In genomic region chr3L:7855778-7856625, dm6 we compare ENCODE assay signal across 1 fruit fly cellular context.
TF ChIP-seq lines count a peak whose summit lies in the region.

No protein-coding gene starts in this region.

TF ChIP-seq in whole organism, embryonic, 481 proteins besides CTCF, POLR2A, EP300 and RAD21 (continued from another document):
- TF ChIP-seq Meics (GFP tag; optimal IDR thresholded peaks at IDR 0.05; lab: Kevin White, UChicago) = peak; percentile 95
- TF ChIP-seq cwo (GFP tag; optimal IDR thresholded peaks at IDR 0.05; lab: Kevin White, UChicago) = peak; percentile 30
- TF ChIP-seq CG17328 (GFP tag; IDR thresholded peaks at IDR 0.05; lab: Robert Waterston, UW) = peak; percentile 51; the same call in 1 of the 2 replicates
- TF ChIP-seq twi (tag; optimal IDR thresholded peaks at IDR 0.05; lab: Kevin White, UChicago) = peak; percentile 18
- TF ChIP-seq CG18011 (GFP tag; optimal IDR thresholded peaks at IDR 0.05; lab: Kevin White, UChicago) = peak; percentile 27
- peak; percentile 86 for TF ChIP-seq Dbx (GFP tag; IDR thresholded peaks at IDR 0.05; lab: Robert Waterston, UW)
- peak; percentile 53 for TF ChIP-seq tap (tag; optimal IDR thresholded peaks at IDR 0.05; lab: Kevin White, UChicago)
- TF ChIP-seq CG2120 (GFP tag; optimal IDR thresholded peaks at IDR 0.05; lab: Kevin White, UChicago) = peak; percentile 82
- TF ChIP-seq schlank (tag; optimal IDR thresholded peaks at IDR 0.05; lab: Kevin White, UChicago) = no peak
- TF ChIP-seq da (GFP tag; optimal IDR thresholded peaks at IDR 0.05; lab: Kevin White, UChicago) = no peak
- TF ChIP-seq Scr (GFP tag; IDR thresholded peaks at IDR 0.05; lab: Robert Waterston, UW; ENCODE audit: partially characterized antibody) = no peak
- peak; percentile 56 for TF ChIP-seq nom (GFP tag; optimal IDR thresholded peaks at IDR 0.05; lab: Kevin White, UChicago)
- TF ChIP-seq mirr (GFP tag; optimal IDR thresholded peaks at IDR 0.05; lab: Kevin White, UChicago) = peak; percentile 94
- 0 out of 2 replicates have a peak, but pooled peaks have one; percentile 35 for TF ChIP-seq danr (GFP tag; IDR thresholded peaks at IDR 0.05; lab: Robert Waterston, UW)
- TF ChIP-seq CG6813 (GFP tag; optimal IDR thresholded peaks at IDR 0.05; lab: Kevin White, UChicago) = peak; percentile 52
- TF ChIP-seq HHEX (GFP tag; optimal IDR thresholded peaks at IDR 0.05; lab: Kevin White, UChicago) = peak; percentile 82
- TF ChIP-seq B-H1 (GFP tag; IDR thresholded peaks at IDR 0.05; lab: Robert Waterston, UW) = peak; percentile 71
- TF ChIP-seq HmgD (GFP tag; optimal IDR thresholded peaks at IDR 0.05; lab: Kevin White, UChicago) = no peak
- TF ChIP-seq CG18262 (tag; optimal IDR thresholded peaks at IDR 0.05; lab: Kevin White, UChicago) = peak; percentile 73
- TF ChIP-seq Asciz (GFP tag; optimal IDR thresholded peaks at IDR 0.05; lab: Kevin White, UChicago) = peak; percentile 81
- TF ChIP-seq CG1832 (GFP tag; optimal IDR thresholded peaks at IDR 0.05; lab: Kevin White, UChicago) = no peak
- TF ChIP-seq CG4424 (GFP tag; optimal IDR thresholded peaks at IDR 0.05; lab: Kevin White, UChicago) = peak; percentile 87
- TF ChIP-seq CG11504 (tag; optimal IDR thresholded peaks at IDR 0.05; lab: Kevin White, UChicago) = peak; percentile 90
- TF ChIP-seq jing (GFP tag; optimal IDR thresholded peaks at IDR 0.05; lab: Kevin White, UChicago) = no peak
- peak; percentile 81 for TF ChIP-seq CG9215 (GFP tag; IDR thresholded peaks at IDR 0.05; lab: Robert Waterston, UW)
- TF ChIP-seq CG15514 (GFP tag; optimal IDR thresholded peaks at IDR 0.05; lab: Kevin White, UChicago) = peak; percentile 52
- peak; percentile 71; the same call in 1 of the 2 replicates for TF ChIP-seq CG31441 (GFP tag; IDR thresholded peaks at IDR 0.05; lab: Robert Waterston, UW)
- TF ChIP-seq Pdp1 (GFP tag; optimal IDR thresholded peaks at IDR 0.05; lab: Kevin White, UChicago) = peak in 1 of 2 experiments; percentile 99
- peak; percentile 54 for TF ChIP-seq Six4 (GFP tag; optimal IDR thresholded peaks at IDR 0.05; lab: Kevin White, UChicago)
- TF ChIP-seq CG3995 (GFP tag; optimal IDR thresholded peaks at IDR 0.05; lab: Kevin White, UChicago) = peak; percentile 7
- peak; percentile 89 for TF ChIP-seq fd3F (GFP tag; optimal IDR thresholded peaks at IDR 0.05; lab: Kevin White, UChicago)
- TF ChIP-seq CG8924 (tag; optimal IDR thresholded peaks at IDR 0.05; lab: Kevin White, UChicago) = peak; percentile 79
- peak; percentile 83 for TF ChIP-seq CG9727 (GFP tag; optimal IDR thresholded peaks at IDR 0.05; lab: Kevin White, UChicago)
- no peak for TF ChIP-seq tna (GFP tag; IDR thresholded peaks at IDR 0.05; lab: Robert Waterston, UW; ENCODE audit: partially characterized antibody)
- TF ChIP-seq CG12155 (GFP tag; optimal IDR thresholded peaks at IDR 0.05; lab: Kevin White, UChicago) = peak; percentile 77
- TF ChIP-seq CG12659 (GFP tag; optimal IDR thresholded peaks at IDR 0.05; lab: Kevin White, UChicago) = peak; percentile 95
- TF ChIP-seq CG17385 (GFP tag; optimal IDR thresholded peaks at IDR 0.05; lab: Kevin White, UChicago) = peak; percentile 86
- peak; percentile 43; the same call in 1 of the 3 replicates for TF ChIP-seq CG7357 (GFP tag; IDR thresholded peaks at IDR 0.05; lab: Robert Waterston, UW)
- TF ChIP-seq otp (GFP tag; IDR thresholded peaks at IDR 0.05; lab: Robert Waterston, UW) = no peak
- peak; percentile 54; the same call in 2 of the 3 replicates for TF ChIP-seq jigr1 (GFP tag; IDR thresholded peaks at IDR 0.05; lab: Robert Waterston, UW)
- TF ChIP-seq wor (GFP tag; IDR thresholded peaks at IDR 0.05; lab: Robert Waterston, UW) = peak; percentile 60
- TF ChIP-seq repo (GFP tag; optimal IDR thresholded peaks at IDR 0.05; lab: Kevin White, UChicago) = no peak
- no peak for TF ChIP-seq lov (optimal IDR thresholded peaks at IDR 0.05; lab: Kevin White, UChicago)
- no peak for TF ChIP-seq lov (GFP tag; IDR thresholded peaks at IDR 0.05; lab: Robert Waterston, UW)
- 0 out of 2 replicates have a peak, but pooled peaks have one; percentile 28 for TF ChIP-seq sob (GFP tag; IDR thresholded peaks at IDR 0.05; lab: Robert Waterston, UW)
- TF ChIP-seq Hand (GFP tag; optimal IDR thresholded peaks at IDR 0.05; lab: Kevin White, UChicago) = peak; percentile 34
- TF ChIP-seq Dip3 (GFP tag; optimal IDR thresholded peaks at IDR 0.05; lab: Kevin White, UChicago) = peak; percentile 42
- no peak for TF ChIP-seq Sry-δ (GFP tag; optimal IDR thresholded peaks at IDR 0.05; lab: Kevin White, UChicago)
- TF ChIP-seq ATbp (GFP tag; optimal IDR thresholded peaks at IDR 0.05; lab: Kevin White, UChicago) = peak; percentile 24
- TF ChIP-seq Xbp1 (GFP tag; optimal IDR thresholded peaks at IDR 0.05; lab: Kevin White, UChicago) = peak; percentile 84
- no peak for TF ChIP-seq hkb (optimal IDR thresholded peaks at IDR 0.05; lab: Kevin White, UChicago)
- TF ChIP-seq hkb (GFP tag; IDR thresholded peaks at IDR 0.05; lab: Robert Waterston, UW) = peak; percentile 44
- peak; percentile 40 for TF ChIP-seq CG13287 (GFP tag; IDR thresholded peaks at IDR 0.05; lab: Robert Waterston, UW; ENCODE audit: partially characterized antibody)
- TF ChIP-seq CG13424 (tag; optimal IDR thresholded peaks at IDR 0.05; lab: Kevin White, UChicago) = peak; percentile 89
- no peak for TF ChIP-seq lbe (GFP tag; optimal IDR thresholded peaks at IDR 0.05; lab: Kevin White, UChicago)
- peak; percentile 17 for TF ChIP-seq Bdp1 (GFP tag; optimal IDR thresholded peaks at IDR 0.05; lab: Kevin White, UChicago)
- peak; percentile 38 for TF ChIP-seq CG12769 (tag; optimal IDR thresholded peaks at IDR 0.05; lab: Kevin White, UChicago)
- no peak for TF ChIP-seq Camta (GFP tag; optimal IDR thresholded peaks at IDR 0.05; lab: Kevin White, UChicago)
- peak; percentile 80 for TF ChIP-seq CG6683 (GFP tag; optimal IDR thresholded peaks at IDR 0.05; lab: Kevin White, UChicago)
- peak; percentile 77 for TF ChIP-seq CG7372 (GFP tag; IDR thresholded peaks at IDR 0.05; lab: Robert Waterston, UW)
- TF ChIP-seq tx (GFP tag; optimal IDR thresholded peaks at IDR 0.05; lab: Kevin White, UChicago) = no peak
- TF ChIP-seq prd (optimal IDR thresholded peaks at IDR 0.05; lab: Kevin White, UChicago) = no peak
- TF ChIP-seq prd (GFP tag; IDR thresholded peaks at IDR 0.05; lab: Robert Waterston, UW) = peak; percentile 77; the same call in 2 of the 3 replicates
- no peak for TF ChIP-seq CG12236 (GFP tag; optimal IDR thresholded peaks at IDR 0.05; lab: Kevin White, UChicago)
- peak; percentile 76 for TF ChIP-seq D19B (GFP tag; optimal IDR thresholded peaks at IDR 0.05; lab: Kevin White, UChicago)
- TF ChIP-seq CG3838 (GFP tag; optimal IDR thresholded peaks at IDR 0.05; lab: Kevin White, UChicago) = peak; percentile 12
- no peak for TF ChIP-seq CG16863 (GFP tag; optimal IDR thresholded peaks at IDR 0.05; lab: Kevin White, UChicago)
- TF ChIP-seq CG3065 (GFP tag; optimal IDR thresholded peaks at IDR 0.05; lab: Kevin White, UChicago) = peak; percentile 14
- TF ChIP-seq kah (GFP tag; optimal IDR thresholded peaks at IDR 0.05; lab: Kevin White, UChicago) = peak; percentile 26
- TF ChIP-seq CG13624 (GFP tag; optimal IDR thresholded peaks at IDR 0.05; lab: Kevin White, UChicago) = peak; percentile 3
- TF ChIP-seq pan (optimal IDR thresholded peaks at IDR 0.05; lab: Kevin White, UChicago) = no peak
- peak in 1 of 2 experiments; percentile 82 for TF ChIP-seq pan (GFP tag; optimal IDR thresholded peaks at IDR 0.05 in 1 of 2, IDR thresholded peaks at IDR 0.05 in 1 of 2)
- TF ChIP-seq CG15269 (tag; optimal IDR thresholded peaks at IDR 0.05; lab: Kevin White, UChicago) = peak; percentile 94
- no peak for TF ChIP-seq pros (GFP tag; optimal IDR thresholded peaks at IDR 0.05; lab: Kevin White, UChicago)
- peak; percentile 74 for TF ChIP-seq CG14710 (tag; optimal IDR thresholded peaks at IDR 0.05; lab: Kevin White, UChicago)
- TF ChIP-seq dpn (GFP tag; optimal IDR thresholded peaks at IDR 0.05; lab: Kevin White, UChicago) = peak in 1 of 2 experiments; percentile 71
- peak; percentile 85 for TF ChIP-seq CG13296 (GFP tag; optimal IDR thresholded peaks at IDR 0.05; lab: Kevin White, UChicago)
- peak; percentile 12 for TF ChIP-seq Nf-YC (tag; optimal IDR thresholded peaks at IDR 0.05; lab: Kevin White, UChicago)
- TF ChIP-seq lola (GFP tag; optimal IDR thresholded peaks at IDR 0.05; lab: Kevin White, UChicago) = peak in 1 of 3 experiments; percentile 67
- no peak for TF ChIP-seq pb (GFP tag; optimal IDR thresholded peaks at IDR 0.05; lab: Kevin White, UChicago)
- peak; percentile 73 for TF ChIP-seq CG6654 (GFP tag; optimal IDR thresholded peaks at IDR 0.05; lab: Kevin White, UChicago)
- peak; percentile 70 for TF ChIP-seq H2.0 (GFP tag; IDR thresholded peaks at IDR 0.05; lab: Robert Waterston, UW)
- no peak for TF ChIP-seq wek (GFP tag; optimal IDR thresholded peaks at IDR 0.05; lab: Kevin White, UChicago)
- peak; percentile 54 for TF ChIP-seq CG18764 (GFP tag; optimal IDR thresholded peaks at IDR 0.05; lab: Kevin White, UChicago)
- peak in 1 of 2 experiments; percentile 2 for TF ChIP-seq crp (GFP tag; optimal IDR thresholded peaks at IDR 0.05; lab: Kevin White, UChicago)
- peak; percentile 84 for TF ChIP-seq fd96Cb (tag; optimal IDR thresholded peaks at IDR 0.05; lab: Kevin White, UChicago)
- TF ChIP-seq CG16813 (GFP tag; IDR thresholded peaks at IDR 0.05; lab: Robert Waterston, UW; ENCODE audit: partially characterized antibody) = no peak
- TF ChIP-seq CG18619 (GFP tag; optimal IDR thresholded peaks at IDR 0.05; lab: Kevin White, UChicago) = peak; percentile 91
- TF ChIP-seq CG9932 (GFP tag; IDR thresholded peaks at IDR 0.05; lab: Robert Waterston, UW) = peak; percentile 82
- peak; percentile 90 for TF ChIP-seq CG10147 (GFP tag; optimal IDR thresholded peaks at IDR 0.05; lab: Kevin White, UChicago)
- no peak for TF ChIP-seq knrl (GFP tag; IDR thresholded peaks at IDR 0.05; lab: Robert Waterston, UW; ENCODE audit: partially characterized antibody)
- TF ChIP-seq CG6689 (GFP tag; IDR thresholded peaks at IDR 0.05; lab: Robert Waterston, UW) = peak; percentile 71
- peak; percentile 64 for TF ChIP-seq nerfin-1 (tag; optimal IDR thresholded peaks at IDR 0.05; lab: Kevin White, UChicago)
- TF ChIP-seq CoRest (tag; optimal IDR thresholded peaks at IDR 0.05; lab: Kevin White, UChicago) = peak; percentile 96
- TF ChIP-seq CG2712 (tag; optimal IDR thresholded peaks at IDR 0.05; lab: Kevin White, UChicago) = peak; percentile 68
- TF ChIP-seq CG17359 (tag; optimal IDR thresholded peaks at IDR 0.05; lab: Kevin White, UChicago) = peak; percentile 87
- peak; percentile 76 for TF ChIP-seq Xrp1 (GFP tag; IDR thresholded peaks at IDR 0.05; lab: Robert Waterston, UW)
- peak; percentile 82 for TF ChIP-seq CG6854 (GFP tag; optimal IDR thresholded peaks at IDR 0.05; lab: Kevin White, UChicago)
- TF ChIP-seq D19A (tag; optimal IDR thresholded peaks at IDR 0.05; lab: Kevin White, UChicago) = peak; percentile 38
- peak; percentile 0 for TF ChIP-seq pum (GFP tag; optimal IDR thresholded peaks at IDR 0.05; lab: Kevin White, UChicago)
- peak; percentile 42 for TF ChIP-seq sd (tag; optimal IDR thresholded peaks at IDR 0.05; lab: Kevin White, UChicago)
- no peak for TF ChIP-seq CG10959 (GFP tag; IDR thresholded peaks at IDR 0.05; lab: Robert Waterston, UW)
- peak; percentile 56 for TF ChIP-seq CG13894 (tag; optimal IDR thresholded peaks at IDR 0.05; lab: Kevin White, UChicago)
- TF ChIP-seq CG8944 (GFP tag; optimal IDR thresholded peaks at IDR 0.05; lab: Kevin White, UChicago) = no peak
- 0 out of 2 replicates have a peak, but pooled peaks have one; percentile 39 for TF ChIP-seq Dip2 (GFP tag; IDR thresholded peaks at IDR 0.05; lab: Robert Waterston, UW)
- TF ChIP-seq CG1603 (tag; optimal IDR thresholded peaks at IDR 0.05; lab: Kevin White, UChicago) = no peak
- peak; percentile 81 for TF ChIP-seq Max (GFP tag; optimal IDR thresholded peaks at IDR 0.05; lab: Kevin White, UChicago)
- peak; percentile 53 for TF ChIP-seq BtbVII (GFP tag; optimal IDR thresholded peaks at IDR 0.05; lab: Kevin White, UChicago)
- TF ChIP-seq CrebB (tag; optimal IDR thresholded peaks at IDR 0.05; lab: Kevin White, UChicago) = no peak
- peak; percentile 23 for TF ChIP-seq gcm (GFP tag; optimal IDR thresholded peaks at IDR 0.05; lab: Kevin White, UChicago)
- peak; percentile 40 for TF ChIP-seq salm (tag; optimal IDR thresholded peaks at IDR 0.05; lab: Kevin White, UChicago)
- no peak for TF ChIP-seq D (optimal IDR thresholded peaks at IDR 0.05; lab: Kevin White, UChicago)
- TF ChIP-seq D (GFP tag; optimal IDR thresholded peaks at IDR 0.05; lab: Kevin White, UChicago) = peak; percentile 65
- TF ChIP-seq trh (GFP tag; optimal IDR thresholded peaks at IDR 0.05; lab: Kevin White, UChicago) = peak; percentile 30
- peak; percentile 26 for TF ChIP-seq sqz (GFP tag; optimal IDR thresholded peaks at IDR 0.05; lab: Kevin White, UChicago)
- peak; percentile 77 for TF ChIP-seq Vsx1 (GFP tag; optimal IDR thresholded peaks at IDR 0.05; lab: Kevin White, UChicago)
- peak; percentile 52; the same call in 1 of the 3 replicates for TF ChIP-seq CG34422 (GFP tag; IDR thresholded peaks at IDR 0.05; lab: Robert Waterston, UW)
- peak; percentile 87 for TF ChIP-seq ranshi (GFP tag; IDR thresholded peaks at IDR 0.05; lab: Robert Waterston, UW)
- peak in 1 of 2 experiments; percentile 24 for TF ChIP-seq chif (GFP tag; optimal IDR thresholded peaks at IDR 0.05; lab: Kevin White, UChicago)
- TF ChIP-seq Ssrp (tag; optimal IDR thresholded peaks at IDR 0.05; lab: Kevin White, UChicago) = peak; percentile 87
- TF ChIP-seq CG4617 (GFP tag; optimal IDR thresholded peaks at IDR 0.05; lab: Kevin White, UChicago; ENCODE audit: borderline replicate concordance) = peak; percentile 30
- TF ChIP-seq ci (GFP tag; IDR thresholded peaks at IDR 0.05; lab: Robert Waterston, UW) = peak; percentile 13; the same call in 1 of the 3 replicates
- TF ChIP-seq CG7963 (GFP tag; IDR thresholded peaks at IDR 0.05; lab: Robert Waterston, UW; ENCODE audit: partially characterized antibody) = no peak
- TF ChIP-seq CG33557 (GFP tag; optimal IDR thresholded peaks at IDR 0.05; lab: Kevin White, UChicago) = peak; percentile 56
